Fruit fly (Drosophila melanogaster) S2 (cell line): Measurements from ENCODE around the gene CG12299.

Experiments used
- CG8478 ChIP-seq: fragments of >200 bp; optimal IDR thresholded peaks from 2 replicates; lab custom pipeline; 2018
- CTCF ChIP-seq, 2 experiments: fragments of >200 bp; optimal IDR thresholded peaks; 2 replicates each; lab custom pipeline; 2018

- TF ChIP-seq CTCF (optimal IDR thresholded peaks at IDR 0.05; lab: Kevin White, UChicago) (no peak), CG8478 (lab: Kevin White, UChicago) (no peak)
Observed at dm6 chr2L:10728751-10729150, 8.4 kb upstream of the CG12299 start, which contains the start of gene CG6443.
